Worm (Caenorhabditis elegans): Measurements from ENCODE around the gene DH11.5.

ce11 chrII:7977513-7977912 is 1.1 kb downstream of the DH11.5 start:
- TF ChIP-seq tab-1 (GFP tag; IDR thresholded peaks at IDR 0.05) = no peak
- TF ChIP-seq cog-1 (tag; optimal IDR thresholded peaks at IDR 0.05) = no peak
- TF ChIP-seq ref-1 (GFP tag; conservative IDR thresholded peaks at IDR 0.05) = no peak
